Fruit fly (Drosophila melanogaster): ENCODE data around the gene CG42857.

dm6 chr3R:9771519-9771972 lies 49.4 kb downstream of the CG42857 start, which contains the start of gene CG9471:
- TF ChIP-seq Hand (GFP tag; optimal IDR thresholded peaks at IDR 0.05) (peak; percentile 93), Atf-2 (GFP tag; optimal IDR thresholded peaks at IDR 0.05) (peak; percentile 82), trem (tag; optimal IDR thresholded peaks at IDR 0.05) (peak; percentile 90), Asciz (GFP tag; optimal IDR thresholded peaks at IDR 0.05) (peak; percentile 81), CG8478 (optimal IDR thresholded peaks at IDR 0.05) (no peak), CG6654 (GFP tag; optimal IDR thresholded peaks at IDR 0.05) (peak; percentile 78), lbe (GFP tag; optimal IDR thresholded peaks at IDR 0.05) (peak; percentile 96), az2 (GFP tag; optimal IDR thresholded peaks at IDR 0.05) (peak; percentile 93), psq (GFP tag; optimal IDR thresholded peaks at IDR 0.05) (peak; percentile 57), CG15601 (tag; optimal IDR thresholded peaks at IDR 0.05) (peak; percentile 87), Dp (GFP tag; optimal IDR thresholded peaks at IDR 0.05) (peak; percentile 90), Dll (GFP tag; IDR thresholded peaks at IDR 0.05; ENCODE audit: partially characterized antibody) (no peak)

All from whole organism, embryonic.